Worm (Caenorhabditis elegans): ENCODE data around the gene F08D12.7.

The F08D12.7 gene

DNA sequence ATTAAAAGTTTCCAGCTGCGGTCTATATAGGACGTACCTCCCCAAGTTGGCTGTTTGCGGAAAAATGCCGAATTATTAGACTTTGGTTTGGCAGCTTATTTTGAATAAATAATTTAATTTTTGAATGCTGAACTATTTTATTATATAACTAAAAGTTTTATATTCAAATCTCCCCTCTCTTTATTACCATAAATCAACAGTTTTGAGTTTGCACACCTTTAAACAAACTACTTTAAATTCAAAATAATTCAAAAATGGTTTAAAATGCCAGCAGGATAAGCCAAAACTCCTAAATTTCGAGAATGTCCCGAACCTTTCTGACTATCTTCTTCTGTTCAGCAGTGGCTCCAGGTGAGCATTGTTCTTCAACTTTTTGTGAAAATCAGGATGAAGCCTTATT lies 10.3 kb upstream of the F08D12.7 start, which contains the start of gene F08D12.3:
TSS of gene F08D12.3 (plus strand) at position 301 of the 400 bp plus-strand sequence.
- no peak for TF ChIP-seq ctbp-1 (GFP tag; IDR thresholded peaks at IDR 0.05)
- TF ChIP-seq dmd-6 (GFP tag; IDR thresholded peaks at IDR 0.05): no peak
- TF ChIP-seq ztf-11 (tag; optimal IDR thresholded peaks at IDR 0.05): no peak
- TF ChIP-seq nhr-76 (tag; optimal IDR thresholded peaks at IDR 0.05): no peak
- no peak for TF ChIP-seq snpc-4 (tag; optimal IDR thresholded peaks at IDR 0.05)
- TF ChIP-seq nhr-77 (tag; optimal IDR thresholded peaks at IDR 0.05): no peak
- no peak for TF ChIP-seq zag-1 (tag; optimal IDR thresholded peaks at IDR 0.05)
- no peak for TF ChIP-seq dve-1 (tag; optimal IDR thresholded peaks at IDR 0.05; ENCODE audit: insufficient read depth)

DNA sequence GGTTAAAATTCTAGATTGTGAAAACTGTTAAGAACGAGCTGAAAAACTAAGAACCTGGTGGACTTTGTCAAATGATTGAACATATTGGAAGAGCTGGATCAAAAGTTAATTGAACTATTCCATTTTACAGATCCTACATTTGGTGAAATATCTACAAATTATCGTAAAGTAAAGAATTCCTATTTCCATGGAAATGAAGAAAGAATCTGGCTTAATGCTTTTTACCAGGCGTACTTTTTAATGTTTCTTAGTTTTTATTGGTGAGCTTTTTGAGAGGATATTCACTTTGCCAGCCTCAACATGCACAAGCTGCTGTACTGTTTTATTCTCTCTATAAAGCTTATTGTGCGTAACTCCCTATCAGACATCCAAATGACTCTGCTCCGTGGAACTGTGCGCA lies 8.9 kb upstream of the F08D12.7 start, which contains the start of gene F08D12.4:
TSS of gene F08D12.4 (plus strand) at position 301 of the 400 bp plus-strand sequence.
- TF ChIP-seq fos-1 (tag; optimal IDR thresholded peaks at IDR 0.05) (no peak), ceh-32 (tag; optimal IDR thresholded peaks at IDR 0.05; ENCODE audit: poor library complexity) (no peak), F37D6.2 (tag; optimal IDR thresholded peaks at IDR 0.05) (no peak), dve-1 (tag; optimal IDR thresholded peaks at IDR 0.05; ENCODE audit: insufficient read depth) (no peak), D1046.2 (GFP tag; IDR thresholded peaks at IDR 0.05) (no peak), Y105C5A.15 (GFP tag; IDR thresholded peaks at IDR 0.05) (no peak), snpc-1.2 (GFP tag; IDR thresholded peaks at IDR 0.05) (no peak), unc-39 (tag; optimal IDR thresholded peaks at IDR 0.05) (no peak), rbr-2 (tag; optimal IDR thresholded peaks at IDR 0.05) (no peak), mxl-2 (GFP tag; conservative IDR thresholded peaks at IDR 0.05) (no peak), lin-39 (tag; optimal IDR thresholded peaks at IDR 0.05) (no peak), daf-8 (GFP tag; IDR thresholded peaks at IDR 0.05) (no peak), jun-1 (tag; optimal IDR thresholded peaks at IDR 0.05) (no peak)

DNA sequence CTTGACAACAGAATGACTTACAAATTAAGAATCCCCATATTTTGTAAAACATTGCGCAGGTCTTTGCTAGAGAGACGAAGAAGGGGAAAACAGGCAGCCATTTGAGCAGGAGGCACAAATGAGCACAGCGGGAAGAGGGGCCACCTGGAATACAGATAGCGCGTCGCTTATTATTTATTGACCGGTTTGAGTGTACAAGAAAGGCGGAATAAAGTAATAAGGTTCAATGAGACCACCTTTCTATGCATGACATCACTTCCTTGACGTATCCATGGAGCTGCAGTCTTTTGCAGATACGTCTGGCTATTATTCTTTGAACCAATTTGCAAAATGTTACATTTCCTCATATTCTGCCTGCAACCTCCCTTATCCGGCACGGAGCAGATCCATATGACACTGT lies 6.0 kb upstream of the F08D12.7 start, which contains the start of gene fbxb-111:
TSS of gene fbxb-111 (minus strand) at position 101 of the 400 bp plus-strand sequence.
- TF ChIP-seq F49E8.2 (tag; optimal IDR thresholded peaks at IDR 0.05; ENCODE audit: borderline replicate concordance) (no peak), skn-1 (tag; optimal IDR thresholded peaks at IDR 0.05) (no peak), daf-8 (GFP tag; IDR thresholded peaks at IDR 0.05) (no peak), dve-1 (tag; optimal IDR thresholded peaks at IDR 0.05; ENCODE audit: insufficient read depth) (no peak), lin-38 (GFP tag; IDR thresholded peaks at IDR 0.05) (no peak), jun-1 (tag; optimal IDR thresholded peaks at IDR 0.05) (no peak), ztf-11 (tag; optimal IDR thresholded peaks at IDR 0.05) (no peak), nhr-6 (tag; optimal IDR thresholded peaks at IDR 0.05) (no peak), rbr-2 (tag; optimal IDR thresholded peaks at IDR 0.05) (no peak), nhr-25 (tag; optimal IDR thresholded peaks at IDR 0.05; ENCODE audit: borderline replicate concordance, insufficient read depth) (no peak), mdt-29 (GFP tag; IDR thresholded peaks at IDR 0.05) (no peak), zfp-2 (tag; optimal IDR thresholded peaks at IDR 0.05) (no peak), nhr-76 (tag; optimal IDR thresholded peaks at IDR 0.05) (no peak), lsy-2 (tag; optimal IDR thresholded peaks at IDR 0.05) (no peak)

DNA sequence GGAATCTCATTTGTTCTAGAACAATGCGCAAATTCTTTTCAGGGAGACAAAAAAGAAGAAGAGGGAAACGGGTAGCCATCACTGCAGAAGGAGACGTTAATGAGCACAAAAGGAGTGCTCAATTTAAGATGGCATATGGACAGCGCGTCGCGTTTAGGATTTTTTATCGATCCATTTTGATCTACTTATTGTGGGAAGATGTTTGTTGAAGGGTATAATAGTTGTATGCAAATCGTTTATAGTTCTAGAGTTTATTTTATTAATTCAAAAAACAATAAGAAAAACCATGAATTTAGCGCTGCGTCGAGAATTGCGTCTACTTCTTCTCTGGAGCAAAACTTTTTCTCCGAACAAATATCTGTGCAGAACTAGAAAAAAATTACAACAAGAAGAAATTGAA lies 4.6 kb upstream of the F08D12.7 start, which contains the start of gene sdz-9:
TSS of gene sdz-9 (minus strand) at position 101 of the 400 bp plus-strand sequence.
- TF ChIP-seq ztf-7 (tag; optimal IDR thresholded peaks at IDR 0.05) (no peak), unc-62 (GFP tag; optimal IDR thresholded peaks at IDR 0.05 in 1 of 2) (peak in 1 of 2 experiments; percentile 10), unc-62 (tag; optimal IDR thresholded peaks at IDR 0.05) (no peak), hif-1 (tag; optimal IDR thresholded peaks at IDR 0.05) (no peak)

DNA sequence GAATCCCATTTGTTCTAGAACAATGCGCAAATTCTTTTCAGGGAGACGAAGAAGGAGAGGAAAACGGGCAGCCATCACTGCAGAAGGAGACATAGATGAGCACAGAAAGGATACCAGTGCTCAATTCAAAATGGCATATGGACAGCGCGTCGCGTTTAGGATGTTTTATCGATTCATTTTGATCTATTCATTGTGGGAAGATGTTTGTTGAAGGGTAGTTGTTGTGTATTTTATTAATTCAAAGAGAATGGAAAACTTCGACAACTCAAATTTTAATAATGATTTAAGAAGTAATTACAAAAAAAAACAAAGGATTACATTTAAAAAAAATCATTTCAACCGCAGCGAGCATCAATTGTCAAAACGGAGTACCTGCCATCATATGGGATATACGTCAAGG lies 3.2 kb upstream of the F08D12.7 start, which contains the start of gene sdz-10:
TSS of gene sdz-10 (minus strand) at position 101 of the 400 bp plus-strand sequence.
- TF ChIP-seq lin-38 (GFP tag; IDR thresholded peaks at IDR 0.05) (no peak), ama-1 (optimal IDR thresholded peaks at IDR 0.05) (no peak), nhr-48 (tag; optimal IDR thresholded peaks at IDR 0.05) (no peak), nhr-28 (tag; optimal IDR thresholded peaks at IDR 0.05) (no peak), F37D6.2 (tag; optimal IDR thresholded peaks at IDR 0.05) (no peak), dmd-6 (GFP tag; IDR thresholded peaks at IDR 0.05) (no peak), ceh-32 (tag; optimal IDR thresholded peaks at IDR 0.05; ENCODE audit: poor library complexity) (no peak), jun-1 (tag; optimal IDR thresholded peaks at IDR 0.05) (no peak), ceh-82 (tag; optimal IDR thresholded peaks at IDR 0.05) (no peak), nhr-25 (tag; optimal IDR thresholded peaks at IDR 0.05; ENCODE audit: borderline replicate concordance, insufficient read depth) (no peak), ceh-28 (tag; optimal IDR thresholded peaks at IDR 0.05) (no peak)

Measured in whole organism, L4 larva.